Worm (Caenorhabditis elegans): ENCODE measurements around the gene F08F1.3.

Gene F08F1.3

ce11 chrX:8475759-8476228, 47.2 kb downstream of the F08F1.3 start, which contains the start of gene nhr-14:
Gene nhr-14, minus strand, starts transcription at chrX:8476178.
- TF ChIP-seq lin-40 (tag; optimal IDR thresholded peaks at IDR 0.05) = no peak
- TF ChIP-seq ama-1 (optimal IDR thresholded peaks at IDR 0.05) = peak; percentile 13
- no peak for TF ChIP-seq ama-1 (GFP tag; optimal IDR thresholded peaks at IDR 0.05)

ce11 chrX:8476308-8476707, 47.7 kb downstream of the F08F1.3 start:
- no peak for TF ChIP-seq T26A5.8 (tag; optimal IDR thresholded peaks at IDR 0.05)
- TF ChIP-seq ztf-6 (GFP tag; IDR thresholded peaks at IDR 0.05) = 0 out of 2 replicates have a peak, but pooled peaks have one; percentile 34
- peak; percentile 54 for TF ChIP-seq ceh-27 (GFP tag; optimal IDR thresholded peaks at IDR 0.05)
- no peak for TF ChIP-seq hmg-20 (GFP tag; IDR thresholded peaks at IDR 0.05)
- TF ChIP-seq ztf-26 (tag; optimal IDR thresholded peaks at IDR 0.05) = peak; percentile 7
- no peak for TF ChIP-seq lag-1 (GFP tag; IDR thresholded peaks at IDR 0.05)
- TF ChIP-seq ZK185.1 (tag; optimal IDR thresholded peaks at IDR 0.05; ENCODE audit: poor library complexity, severe bottlenecking) = no peak
- no peak for TF ChIP-seq snpc-1.3 (tag; optimal IDR thresholded peaks at IDR 0.05; ENCODE audit: insufficient read depth)
- no peak for TF ChIP-seq sdz-38 (tag; optimal IDR thresholded peaks at IDR 0.05)
- no peak for TF ChIP-seq Y53F4B.3 (GFP tag; IDR thresholded peaks at IDR 0.05)
- TF ChIP-seq aptf-2 (GFP tag; conservative IDR thresholded peaks at IDR 0.05) = no peak
- TF ChIP-seq zfh-2 (GFP tag; conservative IDR thresholded peaks at IDR 0.05) = 0 out of 2 replicates have a peak, but pooled peaks have one; percentile 24
- TF ChIP-seq dox-1 (GFP tag; IDR thresholded peaks at IDR 0.05) = 0 out of 2 replicates have a peak, but pooled peaks have one; percentile 13
- TF ChIP-seq madf-8 (GFP tag; conservative IDR thresholded peaks at IDR 0.05) = no peak
- TF ChIP-seq egl-44 (GFP tag; IDR thresholded peaks at IDR 0.05) = no peak
- TF ChIP-seq ztf-25 (GFP tag; IDR thresholded peaks at IDR 0.05) = no peak
- no peak for TF ChIP-seq cebp-1 (GFP tag; IDR thresholded peaks at IDR 0.05)
- TF ChIP-seq cebp-1 (tag; optimal IDR thresholded peaks at IDR 0.05) = no peak

- TF ChIP-seq rcor-1 (GFP tag; IDR thresholded peaks at IDR 0.05) = no peak
- no peak for TF ChIP-seq lin-54 (GFP tag; optimal IDR thresholded peaks at IDR 0.05)
- peak; percentile 35 for TF ChIP-seq gei-17 (GFP tag; optimal IDR thresholded peaks at IDR 0.05)
- peak; percentile 90 for TF ChIP-seq ztf-26 (tag; optimal IDR thresholded peaks at IDR 0.05)
- TF ChIP-seq nfyb-1 (GFP tag; IDR thresholded peaks at IDR 0.05) = 0 out of 2 replicates have a peak, but pooled peaks have one; percentile 40
- peak; percentile 79 for TF ChIP-seq C06A6.2 (GFP tag; conservative IDR thresholded peaks at IDR 0.05)
- TF ChIP-seq lin-26 (GFP tag; IDR thresholded peaks at IDR 0.05) = peak; percentile 48; the same call in 1 of the 2 replicates
- TF ChIP-seq nhr-80 (tag; optimal IDR thresholded peaks at IDR 0.05) = peak; percentile 27
- TF ChIP-seq T07F8.4 (tag; optimal IDR thresholded peaks at IDR 0.05) = no peak
- TF ChIP-seq B0336.3 (GFP tag; IDR thresholded peaks at IDR 0.05) = peak; percentile 32; the same call in 1 of the 2 replicates
- peak; percentile 58 for TF ChIP-seq chd-7 (tag; optimal IDR thresholded peaks at IDR 0.05)
- TF ChIP-seq ceh-27 (GFP tag; optimal IDR thresholded peaks at IDR 0.05) = peak; percentile 51
- TF ChIP-seq Y53G8AR.9 (GFP tag; conservative IDR thresholded peaks at IDR 0.05) = 0 out of 2 replicates have a peak, but pooled peaks have one; percentile 20
- no peak for TF ChIP-seq lir-1 (GFP tag; conservative IDR thresholded peaks at IDR 0.05)
- 0 out of 2 replicates have a peak, but pooled peaks have one; percentile 18 for TF ChIP-seq mcd-1 (GFP tag; IDR thresholded peaks at IDR 0.05)
- peak; percentile 82 for TF ChIP-seq lin-40 (tag; optimal IDR thresholded peaks at IDR 0.05)
- TF ChIP-seq cebp-1 (GFP tag; IDR thresholded peaks at IDR 0.05) = no peak
- TF ChIP-seq cebp-1 (tag; optimal IDR thresholded peaks at IDR 0.05) = peak; percentile 49
- peak; percentile 22; the same call in 1 of the 2 replicates for TF ChIP-seq hmg-1.2 (GFP tag; IDR thresholded peaks at IDR 0.05)
- TF ChIP-seq F57A8.1 (GFP tag; optimal IDR thresholded peaks at IDR 0.05) = no peak
- peak; percentile 81 for TF ChIP-seq somi-1 (GFP tag; optimal IDR thresholded peaks at IDR 0.05)
- TF ChIP-seq K11D2.4 (GFP tag; IDR thresholded peaks at IDR 0.05) = peak; percentile 61; the same call in 1 of the 2 replicates
- peak; percentile 60 for TF ChIP-seq F22D6.2 (tag; optimal IDR thresholded peaks at IDR 0.05)
- TF ChIP-seq ztf-28 (GFP tag; IDR thresholded peaks at IDR 0.05) = no peak
- TF ChIP-seq die-1 (tag; optimal IDR thresholded peaks at IDR 0.05) = peak; percentile 63
- TF ChIP-seq snpc-4 (GFP tag; optimal IDR thresholded peaks at IDR 0.05) = no peak
- TF ChIP-seq snpc-4 (tag; optimal IDR thresholded peaks at IDR 0.05) = peak in 1 of 4 experiments; percentile 3
Measured at ce11 chrX:8477048-8477806, 48.6 kb downstream of the F08F1.3 start.
